Fruit fly (Drosophila melanogaster) whole organism, prepupa: ENCODE measurements around the gene Phae2.

ENCODE experiments used
- Blimp-1 ChIP-seq: fragments of 200-800 bp; sonication (Bioruptor generic); optimal IDR thresholded peaks from 3 replicates; lab custom pipeline; 2017; ENCODE audit warnings: missing biosample characterization, missing genetic modification characterization, mild to moderate bottlenecking, moderate library complexity, missing genetic modification reagents
- CG10631 ChIP-seq: fragments of 200-800 bp; sonication (Bioruptor generic); optimal IDR thresholded peaks from 2 replicates; lab custom pipeline; 2016; ENCODE audit warnings: missing biosample characterization, missing genetic modification characterization
- CG10669 ChIP-seq: fragments of 200-800 bp; sonication (Bioruptor generic); optimal IDR thresholded peaks from 3 replicates; lab custom pipeline; 2018; ENCODE audit warnings: missing biosample characterization, mild to moderate bottlenecking, missing genetic modification characterization, moderate library complexity
- CG11902 ChIP-seq: fragments of 200-800 bp; sonication (Bioruptor generic); optimal IDR thresholded peaks from 3 replicates; lab custom pipeline; 2016; ENCODE audit warnings: missing biosample characterization, missing genetic modification characterization
- CG1621 ChIP-seq: fragments of 200-800 bp; sonication (Bioruptor generic); optimal IDR thresholded peaks from 3 replicates; lab custom pipeline; 2018; ENCODE audit warnings: missing biosample characterization, mild to moderate bottlenecking, missing genetic modification characterization
- CG16779 ChIP-seq: fragments of 200-800 bp; sonication (Bioruptor generic); optimal IDR thresholded peaks from 3 replicates; lab custom pipeline; 2017; ENCODE audit warnings: missing biosample characterization, mild to moderate bottlenecking, missing genetic modification characterization
- CG31627 ChIP-seq: fragments of 200-800 bp; sonication (Bioruptor generic); optimal IDR thresholded peaks from 3 replicates; lab custom pipeline; 2016; ENCODE audit warnings: missing biosample characterization, missing genetic modification characterization
- CG32006 ChIP-seq: fragments of 200-800 bp; sonication (Bioruptor generic); optimal IDR thresholded peaks from 3 replicates; lab custom pipeline; 2017; ENCODE audit warnings: missing biosample characterization, mild to moderate bottlenecking, missing genetic modification characterization
- CG3919 ChIP-seq: fragments of 200-800 bp; sonication (Bioruptor generic); optimal IDR thresholded peaks from 3 replicates; lab custom pipeline; 2016; ENCODE audit warnings: missing biosample characterization, missing genetic modification characterization
- CG6276 ChIP-seq: fragments of 200-800 bp; sonication (Bioruptor generic); optimal IDR thresholded peaks from 2 replicates; lab custom pipeline; 2017; ENCODE audit warnings: missing biosample characterization, mild to moderate bottlenecking, missing genetic modification characterization
- CG6808 ChIP-seq: fragments of 200-800 bp; sonication (Bioruptor generic); optimal IDR thresholded peaks from 3 replicates; lab custom pipeline; 2017; ENCODE audit warnings: missing biosample characterization, missing genetic modification characterization, mild to moderate bottlenecking, moderate library complexity, missing genetic modification reagents
- CG6854 ChIP-seq: fragments of 200-800 bp; sonication (Bioruptor generic); optimal IDR thresholded peaks from 2 replicates; lab custom pipeline; 2017; ENCODE audit warnings: missing biosample characterization, mild to moderate bottlenecking, missing genetic modification characterization
- CG7368 ChIP-seq: fragments of 200-800 bp; sonication (Bioruptor generic); optimal IDR thresholded peaks from 3 replicates; lab custom pipeline; 2016; ENCODE audit warnings: missing biosample characterization, missing genetic modification characterization
- CG8319 ChIP-seq: fragments of 200-800 bp; sonication (Bioruptor generic); optimal IDR thresholded peaks from 3 replicates; lab custom pipeline; 2016; ENCODE audit warnings: missing biosample characterization, missing genetic modification characterization
- CG8632 ChIP-seq: fragments of 200-800 bp; sonication (Bioruptor generic); optimal IDR thresholded peaks from 3 replicates; lab custom pipeline; 2016; ENCODE audit warnings: missing biosample characterization, missing genetic modification characterization
- Eip78C ChIP-seq: fragments of 200-800 bp; sonication (Bioruptor generic); peaks from one replicate; lab custom pipeline; 2016; ENCODE audit warnings: missing biosample characterization, missing genetic modification characterization
- Eip93F ChIP-seq: fragments of 200-800 bp; sonication (Bioruptor generic); optimal IDR thresholded peaks from 2 replicates; lab custom pipeline; 2016; ENCODE audit warnings: missing biosample characterization, mild to moderate bottlenecking, missing genetic modification characterization
- Ets21C ChIP-seq: fragments of 200-800 bp; sonication (Bioruptor generic); optimal IDR thresholded peaks from 3 replicates; lab custom pipeline; 2016; ENCODE audit warnings: missing biosample characterization, missing genetic modification characterization
- Hr4 ChIP-seq: fragments of 200-800 bp; sonication (Bioruptor generic); optimal IDR thresholded peaks from 3 replicates; lab custom pipeline; 2016; ENCODE audit warnings: missing biosample characterization, missing genetic modification characterization
- Lpt ChIP-seq: fragments of 200-800 bp; sonication (Bioruptor generic); optimal IDR thresholded peaks from 3 replicates; lab custom pipeline; 2016; ENCODE audit warnings: missing biosample characterization, missing genetic modification characterization
- OdsH ChIP-seq: fragments of 200-800 bp; sonication (Bioruptor generic); optimal IDR thresholded peaks from 3 replicates; lab custom pipeline; 2016; ENCODE audit warnings: missing biosample characterization, missing genetic modification characterization
- Smox ChIP-seq: fragments of 200-800 bp; sonication (Bioruptor generic); optimal IDR thresholded peaks from 3 replicates; lab custom pipeline; 2016; ENCODE audit warnings: missing biosample characterization, missing genetic modification characterization
- Sox14 ChIP-seq: fragments of 200-800 bp; sonication (Bioruptor generic); optimal IDR thresholded peaks from 3 replicates; lab custom pipeline; 2016; ENCODE audit warnings: missing biosample characterization, missing genetic modification characterization
- Sox15 ChIP-seq: fragments of 200-800 bp; sonication (Bioruptor generic); optimal IDR thresholded peaks from 3 replicates; lab custom pipeline; 2016; ENCODE audit warnings: missing biosample characterization, missing genetic modification characterization
- achi ChIP-seq: fragments of 200-800 bp; sonication (Bioruptor generic); optimal IDR thresholded peaks from 3 replicates; lab custom pipeline; 2016; ENCODE audit warnings: missing biosample characterization, missing genetic modification characterization
- acj6 ChIP-seq: fragments of 200-800 bp; sonication (Bioruptor generic); optimal IDR thresholded peaks from 3 replicates; lab custom pipeline; 2016; ENCODE audit warnings: missing biosample characterization, missing genetic modification characterization
- cyc ChIP-seq: fragments of 200-800 bp; sonication (Bioruptor generic); optimal IDR thresholded peaks from 3 replicates; lab custom pipeline; 2016; ENCODE audit warnings: missing biosample characterization, missing genetic modification characterization
- dac ChIP-seq: fragments of 200-800 bp; sonication (Bioruptor generic); optimal IDR thresholded peaks from 2 replicates; lab custom pipeline; 2017; ENCODE audit warnings: missing biosample characterization, mild to moderate bottlenecking, missing genetic modification characterization
- dsx ChIP-seq: fragments of 200-800 bp; optimal IDR thresholded peaks from 3 replicates; lab custom pipeline; 2019; ENCODE audit warnings: missing biosample characterization, mild to moderate bottlenecking, missing genetic modification characterization, moderate library complexity; ENCODE audit not compliant: poor library complexity, severe bottlenecking
- eg ChIP-seq: fragments of 200-800 bp; sonication (Bioruptor generic); IDR thresholded peaks from 3 replicates; pipeline ENCODE4 v1.3.6; 2022; ENCODE audit warnings: missing biosample characterization, missing genetic modification characterization
- esn ChIP-seq: fragments of 200-800 bp; sonication (Bioruptor generic); optimal IDR thresholded peaks from 2 replicates; lab custom pipeline; 2016; ENCODE audit warnings: missing biosample characterization, mild to moderate bottlenecking, missing genetic modification characterization, moderate library complexity
- fd59A ChIP-seq: fragments of 200-800 bp; sonication (Bioruptor generic); optimal IDR thresholded peaks from 2 replicates; lab custom pipeline; 2017; ENCODE audit warnings: missing biosample characterization, mild to moderate bottlenecking, missing genetic modification characterization, missing genetic modification reagents
- fd85E ChIP-seq: fragments of 200-800 bp; sonication (Bioruptor generic); optimal IDR thresholded peaks from 3 replicates; lab custom pipeline; 2016; ENCODE audit warnings: missing biosample characterization, missing genetic modification characterization
- fkh ChIP-seq: fragments of 200-800 bp; sonication (Bioruptor generic); optimal IDR thresholded peaks from 3 replicates; lab custom pipeline; 2017; ENCODE audit warnings: missing biosample characterization, mild to moderate bottlenecking, missing genetic modification characterization, moderate library complexity
- pdm3 ChIP-seq: fragments of 200-800 bp; sonication (Bioruptor generic); optimal IDR thresholded peaks from 3 replicates; lab custom pipeline; 2016; ENCODE audit warnings: missing biosample characterization, missing genetic modification characterization
- salr ChIP-seq, 2 experiments: fragments of 200-800 bp; sonication (Bioruptor generic); optimal IDR thresholded peaks; 3 replicates each; lab custom pipeline; 2016 to 2018; ENCODE audit warnings: missing biosample characterization in 2 of 2, missing genetic modification characterization in 2 of 2, mild to moderate bottlenecking in 1 of 2
- ss ChIP-seq, 2 experiments: fragments of 200-800 bp; sonication (Bioruptor generic); optimal IDR thresholded peaks; 2 replicates in 1 of 2; 3 replicates in 1 of 2; lab custom pipeline; 2017 to 2018; ENCODE audit warnings: mild to moderate bottlenecking in 2 of 2, missing biosample characterization in 2 of 2, missing genetic modification characterization in 2 of 2, moderate library complexity in 1 of 2
- svp ChIP-seq: fragments of 200-800 bp; sonication (Bioruptor generic); peaks from one replicate; lab custom pipeline; 2016; ENCODE audit warnings: missing biosample characterization, missing genetic modification characterization
- topi ChIP-seq: fragments of 200-800 bp; sonication (Bioruptor generic); optimal IDR thresholded peaks from 3 replicates; lab custom pipeline; 2016; ENCODE audit warnings: missing biosample characterization, missing genetic modification characterization
- vri ChIP-seq: fragments of 200-800 bp; sonication (Bioruptor generic); optimal IDR thresholded peaks from 3 replicates; lab custom pipeline; 2016; ENCODE audit warnings: missing biosample characterization, mild to moderate bottlenecking, missing genetic modification characterization

The Phae2 gene

DNA sequence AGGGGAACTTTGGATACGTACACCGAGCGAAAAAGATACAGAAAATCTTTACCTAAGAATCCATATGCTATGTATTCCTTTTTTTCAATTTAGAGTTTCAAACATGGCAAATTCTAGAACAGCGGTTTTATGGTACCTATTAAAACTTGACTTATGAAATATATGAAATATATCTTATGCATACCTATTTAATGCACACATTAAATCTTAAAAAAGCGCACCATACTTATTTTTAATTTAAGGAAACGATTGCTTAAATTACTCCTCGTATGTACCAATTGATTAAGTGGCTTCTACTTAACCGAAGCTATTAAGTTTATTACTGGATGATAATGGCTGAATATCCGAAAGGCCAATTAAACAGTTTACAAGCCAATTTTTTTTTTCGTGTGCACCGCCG lies 9.1 kb downstream of the Phae2 start (continued):
- TF ChIP-seq svp (GFP tag; lab: Kevin White, UChicago) (peak; percentile 49), CG8319 (no peak), esn (GFP tag; lab: Kevin White, UChicago) (no peak), Ets21C (no peak), fkh (no peak), CG7368 (GFP tag; lab: Kevin White, UChicago) (no peak), CG16779 (tag; lab: Kevin White, UChicago) (no peak), eg (GFP tag; lab: Robert Waterston, UW) (no peak), Eip78C (peak; percentile 59), Eip93F (no peak), CG11902 (no peak), Lpt (no peak), dac (GFP tag; lab: Kevin White, UChicago) (no peak), CG32006 (GFP tag; lab: Kevin White, UChicago) (peak; percentile 44), CG1621 (tag; lab: Kevin White, UChicago) (no peak), CG6276 (GFP tag; lab: Kevin White, UChicago) (no peak), Blimp-1 (no peak), CG6854 (no peak), CG6808 (no peak), topi (no peak), Hr4 (GFP tag; lab: Kevin White, UChicago) (peak; percentile 34), CG31627 (GFP tag; lab: Kevin White, UChicago) (no peak)

DNA sequence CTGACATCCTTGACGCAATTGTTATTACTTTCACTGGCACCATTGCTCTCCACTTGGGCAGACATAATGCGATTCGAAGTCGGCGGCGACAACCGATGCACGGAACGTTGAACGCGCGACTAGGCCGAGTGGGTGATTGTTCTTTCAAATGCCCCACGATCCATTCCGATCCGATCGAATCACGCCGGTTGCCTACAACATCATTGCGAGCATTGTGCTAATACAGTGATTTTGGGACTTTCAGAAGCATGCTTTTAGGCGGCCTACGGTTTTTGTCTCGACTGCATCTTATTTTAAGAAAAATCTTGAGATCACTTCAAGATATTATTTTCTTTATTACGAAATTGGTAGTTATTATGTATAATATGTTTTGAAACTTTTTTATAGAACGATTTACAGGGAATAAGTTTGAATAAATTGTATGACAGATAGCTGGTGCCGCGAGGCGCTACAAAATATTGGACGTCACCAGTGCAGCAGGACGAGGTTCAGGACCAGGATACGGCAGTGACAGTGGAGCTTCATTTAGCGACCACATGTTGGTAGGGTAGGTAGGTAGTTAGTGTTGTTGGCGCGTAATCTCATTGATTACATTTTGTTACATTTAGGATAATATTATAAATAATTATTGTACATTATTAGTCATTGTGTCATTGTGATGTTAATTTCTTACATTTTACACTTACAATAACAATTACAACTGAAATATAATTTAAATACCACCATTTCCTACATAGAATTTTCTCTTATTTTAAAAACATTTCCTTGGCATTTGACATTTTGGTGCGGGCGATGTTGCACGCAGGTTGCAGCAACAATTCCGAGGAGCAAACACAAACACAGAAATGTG lies 22.6 kb downstream of the Phae2 start, which contains the start of gene rho-6:
Gene rho-6 (minus strand): TSS at position 137 of the 850 bp plus-strand sequence.
- TF ChIP-seq CG10631 (GFP tag; lab: Kevin White, UChicago) (peak; percentile 0), Eip78C (peak; percentile 63), Smox (GFP tag; lab: Kevin White, UChicago) (no peak), pdm3 (peak; percentile 2), CG6808 (no peak), CG16779 (tag; lab: Kevin White, UChicago) (no peak), CG3919 (GFP tag; lab: Kevin White, UChicago) (peak; percentile 15), Hr4 (GFP tag; lab: Kevin White, UChicago) (peak; percentile 35), CG11902 (no peak), OdsH (GFP tag; lab: Kevin White, UChicago) (peak; percentile 8), dsx (no peak), acj6 (peak; percentile 6), CG32006 (GFP tag; lab: Kevin White, UChicago) (peak; percentile 52), achi (GFP tag; lab: Kevin White, UChicago) (peak; percentile 37)
- TF ChIP-seq, all 60 proteins: peak for 9

- TF ChIP-seq fd59A (no peak), Sox14 (GFP tag; lab: Kevin White, UChicago) (no peak), salr (GFP tag; optimal IDR thresholded peaks at IDR 0.05; lab: Kevin White, UChicago) (no peak), vri (GFP tag; lab: Kevin White, UChicago) (no peak), cyc (no peak), CG11902 (no peak), CG10669 (GFP tag; lab: Kevin White, UChicago) (no peak), ss (GFP tag; optimal IDR thresholded peaks at IDR 0.05; lab: Kevin White, UChicago) (no peak), Sox15 (GFP tag; lab: Kevin White, UChicago) (no peak), CG8632 (GFP tag; lab: Kevin White, UChicago) (no peak), Lpt (no peak), fd85E (GFP tag; lab: Kevin White, UChicago) (no peak), acj6 (no peak), Smox (GFP tag; lab: Kevin White, UChicago) (no peak), achi (GFP tag; lab: Kevin White, UChicago) (no peak)
These were observed 23.1 kb downstream of the Phae2 start for dm6 chr2L:12134125-12134378.
